Fruit fly (Drosophila melanogaster): ENCODE data around the gene obst-E.
A peak's percentile ranks its signal among the peaks of the same experiment; 100 is the strongest.

Gene obst-E

dm6 chr2L:5778157-5778556 is 12.2 kb upstream of the obst-E start (continued):
- TF ChIP-seq Dll (GFP tag; IDR thresholded peaks at IDR 0.05; ENCODE audit: partially characterized antibody) (no peak), Neu2 (GFP tag; optimal IDR thresholded peaks at IDR 0.05; ENCODE audit: borderline replicate concordance) (no peak), ase (GFP tag; IDR thresholded peaks at IDR 0.05) (no peak), CG9609 (GFP tag; optimal IDR thresholded peaks at IDR 0.05) (peak; percentile 6), corto (GFP tag; optimal IDR thresholded peaks at IDR 0.05) (no peak), cg (GFP tag; optimal IDR thresholded peaks at IDR 0.05) (no peak), Hsf (GFP tag; optimal IDR thresholded peaks at IDR 0.05) (no peak), schlank (tag; optimal IDR thresholded peaks at IDR 0.05) (no peak), dmrt11E (tag; optimal IDR thresholded peaks at IDR 0.05) (no peak), p53 (GFP tag; optimal IDR thresholded peaks at IDR 0.05) (no peak), onecut (GFP tag; IDR thresholded peaks at IDR 0.05) (no peak), Sry-β (GFP tag; optimal IDR thresholded peaks at IDR 0.05) (no peak), ATbp (GFP tag; optimal IDR thresholded peaks at IDR 0.05) (no peak), CG2199 (GFP tag; IDR thresholded peaks at IDR 0.05) (no peak), CG12769 (tag; optimal IDR thresholded peaks at IDR 0.05) (peak; percentile 48), lilli (GFP tag; optimal IDR thresholded peaks at IDR 0.05) (peak; percentile 6), HmgZ (tag; optimal IDR thresholded peaks at IDR 0.05) (no peak), CG14014 (GFP tag; IDR thresholded peaks at IDR 0.05) (0 out of 2 replicates have a peak, but pooled peaks have one; percentile 30), tin (GFP tag; optimal IDR thresholded peaks at IDR 0.05) (no peak), NC2β (GFP tag; optimal IDR thresholded peaks at IDR 0.05) (no peak), dpn (GFP tag; optimal IDR thresholded peaks at IDR 0.05) (no peak), prd (optimal IDR thresholded peaks at IDR 0.05) (no peak), prd (GFP tag; IDR thresholded peaks at IDR 0.05) (peak; percentile 50; the same call in 2 of the 3 replicates), tna (GFP tag; IDR thresholded peaks at IDR 0.05; ENCODE audit: partially characterized antibody) (peak; percentile 79), z (GFP tag; IDR thresholded peaks at IDR 0.05) (no peak), CG15269 (tag; optimal IDR thresholded peaks at IDR 0.05) (peak; percentile 28), Hr78 (GFP tag; optimal IDR thresholded peaks at IDR 0.05) (no peak), CG6854 (GFP tag; optimal IDR thresholded peaks at IDR 0.05) (no peak), Deaf1 (tag; optimal IDR thresholded peaks at IDR 0.05) (no peak), so (GFP tag; IDR thresholded peaks at IDR 0.05) (no peak), CG6272 (GFP tag; IDR thresholded peaks at IDR 0.05) (no peak), CG32772 (GFP tag; IDR thresholded peaks at IDR 0.05) (no peak), CG10209 (GFP tag; optimal IDR thresholded peaks at IDR 0.05) (no peak), inv (GFP tag; IDR thresholded peaks at IDR 0.05; ENCODE audit: partially characterized antibody) (peak; percentile 33; the same call in 1 of the 2 replicates), sisA (GFP tag; IDR thresholded peaks at IDR 0.05) (no peak), CG1024 (GFP tag; IDR thresholded peaks at IDR 0.05) (no peak), Abd-B (GFP tag; optimal IDR thresholded peaks at IDR 0.05) (no peak), CG1233 (GFP tag; optimal IDR thresholded peaks at IDR 0.05) (no peak), vvl (GFP tag; IDR thresholded peaks at IDR 0.05) (0 out of 2 replicates have a peak, but pooled peaks have one; percentile 11), pros (GFP tag; optimal IDR thresholded peaks at IDR 0.05) (no peak), mld (GFP tag; IDR thresholded peaks at IDR 0.05; ENCODE audit: partially characterized antibody) (peak; percentile 49; the same call in 2 of the 3 replicates), fd3F (GFP tag; optimal IDR thresholded peaks at IDR 0.05) (no peak), CG16863 (GFP tag; optimal IDR thresholded peaks at IDR 0.05) (no peak), CG15479 (GFP tag; optimal IDR thresholded peaks at IDR 0.05) (no peak), Taf1 (GFP tag; IDR thresholded peaks at IDR 0.05) (no peak), org-1 (GFP tag; optimal IDR thresholded peaks at IDR 0.05) (peak; percentile 29), Optix (GFP tag; IDR thresholded peaks at IDR 0.05) (no peak), tll (GFP tag; optimal IDR thresholded peaks at IDR 0.05) (no peak), Dip2 (GFP tag; IDR thresholded peaks at IDR 0.05) (no peak), CG17568 (GFP tag; optimal IDR thresholded peaks at IDR 0.05) (no peak), Ets97D (GFP tag; optimal IDR thresholded peaks at IDR 0.05) (no peak)

All from whole organism, embryonic.